Fruit fly (Drosophila melanogaster): Measurements from ENCODE around the gene CASK.
"Not testable (repeated sequence)": the region's sequence is repeated elsewhere in the genome, so short reads cannot be mapped to it uniquely, and the experiment has no call there.

CASK gene

dm6 chr3R:21736749-21737148 lies 85.7 kb downstream of the CASK start, which contains the start of gene CG42869:
TSS of gene CG42869 (minus strand) at chr3R:21736849.
- TF ChIP-seq noc (tag; optimal IDR thresholded peaks at IDR 0.05) = no peak

- not testable (repeated sequence) for TF ChIP-seq noc (tag; optimal IDR thresholded peaks at IDR 0.05)
Measured at dm6 chr3R:21736196-21736595, 86.3 kb downstream of the CASK start, which contains the start of gene Sfp93F. TSS of gene Sfp93F (minus strand) at chr3R:21736296.

All from whole organism, larva.